Worm (Caenorhabditis elegans): ENCODE results near the gene scl-18.

- TF ChIP-seq lin-38 (GFP tag; IDR thresholded peaks at IDR 0.05) (no peak), pha-4 (GFP tag; IDR thresholded peaks at IDR 0.05) (no peak), pha-4 (tag; optimal IDR thresholded peaks at IDR 0.05) (no peak), ces-1 (GFP tag; optimal IDR thresholded peaks at IDR 0.05) (no peak)
These were observed 19.5 kb upstream of the scl-18 start, which contains the start of gene lips-5 for ce11 chrIV:11773692-11774225.

All from whole organism, L4 larva.